Worm (Caenorhabditis elegans) whole organism, L2 larva: ENCODE results near the gene K08F9.3.

Experiments used
- Y55F3AM.14 ChIP-seq: fragments of 200-800 bp; sonication (Bioruptor generic); optimal IDR thresholded peaks from 2 replicates; lab custom pipeline; 2018; ENCODE audit warnings: mild to moderate bottlenecking, missing genetic modification characterization, missing compliant biosample characterization
- ZK546.5 ChIP-seq: sonication (generic microtip); optimal IDR thresholded peaks from 2 replicates; lab custom pipeline; 2017; ENCODE audit warnings: missing biosample characterization, missing genetic modification characterization
- dmd-4 ChIP-seq: sonication (generic microtip); optimal IDR thresholded peaks from 2 replicates; lab custom pipeline; 2017; ENCODE audit warnings: missing biosample characterization, missing genetic modification characterization
- fos-1 ChIP-seq: fragments of 150-350 bp; optimal IDR thresholded peaks from 2 replicates; lab custom pipeline; 2014; ENCODE audit warnings: missing biosample characterization, missing genetic modification characterization
- lin-39 ChIP-seq: fragments of 150-350 bp; optimal IDR thresholded peaks from 2 replicates; lab custom pipeline; 2014; ENCODE audit warnings: missing biosample characterization, missing genetic modification reagents, missing genetic modification characterization
- mbf-1 ChIP-seq: sonication (generic microtip); optimal IDR thresholded peaks from 2 replicates; lab custom pipeline; 2017; ENCODE audit warnings: missing biosample characterization, missing genetic modification characterization
- mdl-1 ChIP-seq, 2 experiments: fragments of 150-350 bp in 1 of 2; sonication (generic microtip) in 1 of 2; optimal IDR thresholded peaks; 2 replicates each; lab custom pipeline; 2017; ENCODE audit warnings: missing biosample characterization in 2 of 2, missing genetic modification characterization in 2 of 2
- nhr-129 ChIP-seq: fragments of 150-350 bp; optimal IDR thresholded peaks from 2 replicates; lab custom pipeline; 2014; ENCODE audit warnings: missing biosample characterization, missing genetic modification characterization
- nhr-237 ChIP-seq: fragments of 150-350 bp; optimal IDR thresholded peaks from 2 replicates; lab custom pipeline; 2014; ENCODE audit warnings: missing biosample characterization, missing genetic modification characterization
- nhr-77 ChIP-seq: fragments of 150-350 bp; optimal IDR thresholded peaks from 2 replicates; lab custom pipeline; 2014; ENCODE audit warnings: missing biosample characterization, missing genetic modification characterization
- unc-62 ChIP-seq: fragments of 150-350 bp; optimal IDR thresholded peaks from 2 replicates; lab custom pipeline; 2014; ENCODE audit warnings: missing biosample characterization, missing genetic modification reagents, missing genetic modification characterization
- ztf-4 ChIP-seq: fragments of 150-350 bp; optimal IDR thresholded peaks from 2 replicates; lab custom pipeline; 2014; ENCODE audit warnings: missing biosample characterization, missing genetic modification characterization

DNA sequence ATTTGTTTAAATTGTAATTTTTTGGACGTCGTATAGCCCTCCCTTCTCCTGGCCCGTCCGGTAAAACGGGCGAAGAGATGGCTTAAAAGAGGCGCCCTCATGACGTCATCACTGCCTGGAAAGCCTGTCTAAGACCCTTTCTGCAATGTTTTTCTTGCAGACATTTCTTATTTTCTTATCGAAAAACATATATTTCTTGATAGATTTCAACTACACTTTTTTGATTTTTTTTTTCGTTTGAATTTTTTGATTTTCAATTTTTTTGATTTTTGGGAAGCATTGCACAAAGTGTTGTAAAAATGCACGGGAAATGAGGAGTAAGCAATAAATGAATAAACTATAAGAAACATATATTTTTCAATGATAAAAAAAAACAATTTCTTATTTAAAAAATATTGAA lies 26.4 kb upstream of the K08F9.3 start, which contains the start of gene T01G5.6:
- no peak for TF ChIP-seq lin-39 (tag; lab: Kevin White, UChicago)
- no peak for TF ChIP-seq ZK546.5 (tag; lab: Kevin White, UChicago)
- TF ChIP-seq fos-1, result no peak
- TF ChIP-seq Y55F3AM.14 (GFP tag; lab: Kevin White, UChicago), result no peak
- TF ChIP-seq nhr-77 (tag; lab: Kevin White, UChicago), result no peak
- TF ChIP-seq nhr-129 (tag; lab: Kevin White, UChicago), result no peak
- no peak for TF ChIP-seq dmd-4 (tag; lab: Kevin White, UChicago)
- no peak for TF ChIP-seq mdl-1 (tag; optimal IDR thresholded peaks at IDR 0.05; lab: Kevin White, UChicago)
- TF ChIP-seq nhr-237, result no peak
- TF ChIP-seq mbf-1 (tag; lab: Kevin White, UChicago), result no peak
- TF ChIP-seq ztf-4 (tag; lab: Kevin White, UChicago), result no peak
- no peak for TF ChIP-seq unc-62 (GFP tag; lab: Kevin White, UChicago)
